Fruit fly (Drosophila melanogaster) S2 (cell line): ENCODE results near the gene CG15514.

ENCODE experiments used
- CG8478 ChIP-seq: fragments of >200 bp; optimal IDR thresholded peaks from 2 replicates; lab custom pipeline; 2018
- CTCF ChIP-seq, 2 experiments: fragments of >200 bp; optimal IDR thresholded peaks; 2 replicates each; lab custom pipeline; 2018

The CG15514 gene

DNA sequence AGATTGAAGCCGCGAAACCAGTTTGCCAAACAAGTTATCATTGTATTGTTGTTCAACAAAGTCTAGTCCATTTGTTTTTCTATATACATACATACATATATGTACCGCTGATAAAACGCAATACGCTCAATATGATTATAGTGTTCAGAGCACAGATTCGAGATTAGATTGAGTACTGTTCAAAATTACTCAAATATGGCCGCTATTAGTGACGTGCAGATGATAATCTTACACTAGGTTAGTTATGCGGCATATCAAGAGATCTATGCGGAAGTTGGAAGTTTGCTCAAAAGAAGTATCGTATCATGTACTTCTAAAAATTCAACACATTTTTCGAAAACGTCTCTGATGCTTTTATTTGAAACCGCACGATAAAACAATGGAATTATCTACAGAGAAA lies 6.6 kb upstream of the CG15514 start:
- TF ChIP-seq CG8478 (lab: Kevin White, UChicago) (no peak), CTCF (optimal IDR thresholded peaks at IDR 0.05; lab: Kevin White, UChicago) (no peak)

DNA sequence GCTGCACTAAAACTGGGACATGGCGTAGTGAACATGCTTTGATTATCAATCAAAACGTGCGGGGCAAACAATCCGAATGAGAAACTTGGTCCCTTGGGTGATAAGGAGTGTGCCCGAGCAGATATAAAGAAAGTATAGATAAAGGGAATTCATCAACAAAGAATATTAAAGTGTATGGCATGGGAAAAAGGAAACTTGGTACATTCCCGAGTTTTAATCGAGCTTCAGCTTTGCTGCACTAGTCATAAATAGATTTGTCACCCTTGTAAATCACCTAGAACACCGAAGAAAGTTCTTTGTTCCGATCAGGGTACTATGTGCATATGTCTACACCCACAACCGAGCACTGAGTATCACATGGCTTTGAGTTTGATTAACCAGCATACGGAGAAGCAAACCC lies 6.2 kb upstream of the CG15514 start:
- TF ChIP-seq CTCF (optimal IDR thresholded peaks at IDR 0.05; lab: Kevin White, UChicago) (no peak), CG8478 (lab: Kevin White, UChicago) (no peak)

- TF ChIP-seq CTCF (optimal IDR thresholded peaks at IDR 0.05; lab: Kevin White, UChicago): no peak
- no peak for TF ChIP-seq CG8478 (lab: Kevin White, UChicago)
These were observed 5.4 kb upstream of the CG15514 start for dm6 chr3R:29866706-29867105.

- no peak for TF ChIP-seq CG8478 (lab: Kevin White, UChicago)
- TF ChIP-seq CTCF (optimal IDR thresholded peaks at IDR 0.05; lab: Kevin White, UChicago): no peak
These were observed 1.5 kb upstream of the CG15514 start for dm6 chr3R:29862795-29863194.

- TF ChIP-seq CG8478 (lab: Kevin White, UChicago): no peak
These were observed 1.5 kb downstream of the CG15514 start for dm6 chr3R:29859763-29860162.

DNA sequence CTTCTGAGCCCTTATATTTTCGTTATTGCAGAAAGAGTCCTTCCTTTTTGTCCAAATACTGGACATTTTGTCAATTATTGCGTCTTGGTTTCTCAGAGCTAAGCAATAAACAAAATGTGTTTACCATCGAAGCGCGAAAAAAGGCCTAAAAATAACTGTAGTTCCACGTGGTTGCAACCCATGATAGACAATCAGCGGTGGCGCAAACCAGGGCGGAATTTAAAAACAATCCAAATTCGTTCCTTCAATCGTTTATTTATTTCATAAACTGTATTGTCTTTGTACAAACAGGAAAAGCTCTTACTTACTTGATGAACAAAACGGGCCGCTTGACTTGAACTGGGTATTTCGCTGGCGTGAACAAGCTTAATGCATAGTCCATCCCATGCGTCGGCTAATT lies 2.5 kb downstream of the CG15514 start, which contains the start of gene CG7824:
Gene CG7824 (minus strand): TSS at position 131 of the 400 bp plus-strand sequence.
- TF ChIP-seq CTCF (optimal IDR thresholded peaks at IDR 0.05; lab: Kevin White, UChicago): peak; percentile 27 to 43
- TF ChIP-seq CG8478 (lab: Kevin White, UChicago): no peak

DNA sequence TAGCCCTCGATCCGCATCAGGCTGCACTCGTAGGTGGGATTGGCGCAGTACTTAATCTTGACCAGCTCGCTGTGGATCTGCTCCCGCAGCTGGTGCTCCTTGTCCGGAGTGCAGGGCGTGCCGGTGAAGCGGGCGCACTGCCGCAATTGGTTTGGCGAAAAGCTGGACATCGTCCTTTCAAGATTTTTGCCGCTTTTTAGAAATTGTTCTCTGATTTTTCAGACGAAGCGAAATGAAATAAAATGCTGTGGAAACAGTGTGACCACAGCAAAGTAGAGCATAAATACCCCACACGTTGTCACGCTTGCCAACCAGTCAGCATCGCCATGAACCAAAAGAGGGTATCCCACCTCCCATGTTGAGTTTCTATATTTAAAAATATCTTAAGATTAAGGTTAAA lies 4.1 kb downstream of the CG15514 start, which contains the start of gene dgt1:
Gene dgt1 (minus strand): TSS at position 264 of the 400 bp plus-strand sequence.
- TF ChIP-seq CTCF (optimal IDR thresholded peaks at IDR 0.05; lab: Kevin White, UChicago): peak in 1 of 2 experiments; percentile 49
- no peak for TF ChIP-seq CG8478 (lab: Kevin White, UChicago)

DNA sequence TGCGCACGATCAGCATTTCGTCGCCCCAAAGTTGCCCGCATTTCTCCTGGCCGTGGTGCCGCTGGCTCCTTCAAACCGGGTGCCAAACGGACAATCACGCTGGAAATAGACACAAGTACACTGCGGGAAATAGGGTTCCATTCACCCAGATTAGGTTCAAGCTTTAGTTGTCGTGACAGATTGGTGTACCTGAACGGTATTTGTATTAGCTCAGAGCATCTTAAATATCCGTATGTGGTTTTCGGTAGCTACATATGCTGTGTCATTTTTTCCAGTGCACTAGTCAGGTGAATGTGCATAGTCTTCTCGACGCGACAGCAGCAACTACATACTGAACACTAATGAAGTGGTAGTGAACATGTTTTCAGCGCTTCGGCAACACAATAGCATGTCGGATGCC lies 14.2 kb downstream of the CG15514 start:
- TF ChIP-seq CG8478 (lab: Kevin White, UChicago) (no peak), CTCF (optimal IDR thresholded peaks at IDR 0.05; lab: Kevin White, UChicago) (no peak)

DNA sequence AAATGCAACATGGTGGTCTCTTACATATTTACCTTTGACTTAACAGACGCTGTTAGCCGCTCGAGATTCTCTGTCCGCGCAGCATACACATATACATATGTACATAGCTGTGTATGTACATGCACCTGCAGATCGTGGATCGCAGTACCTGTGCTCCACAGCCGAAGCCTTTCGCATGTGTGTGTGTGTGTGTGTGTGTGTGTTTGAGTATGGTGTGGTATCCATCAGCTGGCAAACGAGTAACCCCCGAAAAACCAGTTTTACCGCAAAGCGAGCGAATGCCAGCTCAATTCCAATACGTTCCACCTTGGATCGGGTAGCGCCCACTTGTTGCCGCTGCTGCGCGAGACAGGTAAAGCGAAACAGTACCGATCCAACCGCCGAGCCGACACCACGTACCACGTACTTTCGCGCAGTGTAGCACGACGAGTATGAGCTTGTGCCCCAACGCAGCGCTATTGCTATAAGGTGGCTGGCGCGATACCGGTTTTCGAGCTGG lies 20.0 kb downstream of the CG15514 start, which contains the start of gene Cad99C:
Gene Cad99C (plus strand): TSS at position 365 of the 499 bp plus-strand sequence.
- TF ChIP-seq CG8478 (lab: Kevin White, UChicago): no peak
- TF ChIP-seq CTCF (optimal IDR thresholded peaks at IDR 0.05; lab: Kevin White, UChicago): no peak

DNA sequence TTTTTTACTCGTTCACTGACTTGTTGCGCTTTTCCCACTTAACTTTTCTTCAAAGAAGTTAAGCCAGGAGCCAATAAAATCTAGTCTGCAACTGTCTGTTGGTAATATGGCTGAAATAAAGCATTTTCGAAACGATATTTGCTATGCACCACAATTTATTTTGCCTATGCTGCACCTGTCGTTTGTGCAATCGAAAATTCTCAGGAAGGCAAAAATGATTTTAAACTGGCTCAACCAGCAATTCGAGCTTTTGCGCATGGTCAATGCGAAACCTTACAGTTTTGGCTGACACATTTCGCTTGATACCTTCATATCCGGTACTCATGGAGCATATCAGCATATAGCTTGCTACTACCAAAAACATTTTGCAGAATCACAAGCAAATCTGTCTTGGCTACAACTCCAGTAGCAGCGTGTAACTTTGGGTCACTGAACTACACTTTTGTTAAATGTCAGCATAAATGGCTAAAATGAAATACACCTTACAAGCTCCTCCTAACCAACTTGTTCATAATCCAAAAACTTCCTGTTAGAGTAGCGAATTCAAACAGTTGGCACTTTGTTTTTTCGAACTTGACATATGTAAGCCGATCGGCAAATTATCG lies 21.5 kb downstream of the CG15514 start:
- TF ChIP-seq CG8478 (lab: Kevin White, UChicago): no peak
- no peak for TF ChIP-seq CTCF (optimal IDR thresholded peaks at IDR 0.05; lab: Kevin White, UChicago)

- TF ChIP-seq CTCF (optimal IDR thresholded peaks at IDR 0.05; lab: Kevin White, UChicago): no peak
- no peak for TF ChIP-seq CG8478 (lab: Kevin White, UChicago)
These were observed 22.5 kb downstream of the CG15514 start for dm6 chr3R:29838751-29839150.

dm6 chr3R:29837771-29838170 lies 23.5 kb downstream of the CG15514 start:
- TF ChIP-seq CTCF (optimal IDR thresholded peaks at IDR 0.05; lab: Kevin White, UChicago) (no peak), CG8478 (lab: Kevin White, UChicago) (no peak)

DNA sequence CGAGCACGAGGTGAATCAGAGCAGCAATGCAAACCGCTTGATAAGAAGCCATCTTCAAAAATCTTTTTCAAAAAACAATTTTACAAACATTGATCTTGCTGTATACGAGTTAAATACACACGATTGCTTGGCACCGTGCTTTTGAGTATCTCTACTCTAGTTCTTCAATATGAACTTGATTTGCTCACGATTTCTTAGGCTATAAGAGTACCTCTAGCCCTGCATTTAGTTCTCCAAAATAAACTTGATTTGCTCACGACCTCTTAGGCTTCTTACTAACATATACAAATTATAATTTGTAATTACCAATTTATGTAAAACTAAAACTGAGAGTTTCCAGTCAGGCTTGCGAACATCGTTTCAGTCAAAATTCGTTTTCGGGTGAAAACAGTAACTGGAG lies 25.1 kb downstream of the CG15514 start, which contains the start of gene CG42592:
Gene CG42592 (minus strand): TSS at position 101 of the 400 bp plus-strand sequence.
- TF ChIP-seq CTCF (optimal IDR thresholded peaks at IDR 0.05; lab: Kevin White, UChicago) (no peak), CG8478 (lab: Kevin White, UChicago) (no peak)

DNA sequence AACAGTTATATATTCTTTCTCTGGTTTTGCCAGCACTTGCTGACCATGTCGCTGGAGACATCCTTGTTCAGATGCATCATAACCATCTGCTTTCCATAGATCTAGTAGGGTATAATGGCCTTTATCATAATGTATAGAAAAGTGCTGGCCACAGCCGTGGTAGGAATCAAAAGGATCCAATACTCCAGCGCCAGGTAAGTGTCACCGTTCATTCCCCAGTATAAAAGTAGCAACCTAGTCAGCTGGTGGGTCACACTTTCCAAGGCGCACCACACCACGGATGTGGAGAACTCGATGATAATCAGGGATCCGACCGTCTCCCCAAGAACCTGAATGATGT lies 25.6 kb downstream of the CG15514 start, which contains the start of gene Prtl99C:
Gene Prtl99C (plus strand): TSS at position 241 of the 340 bp plus-strand sequence.
- no peak for TF ChIP-seq CG8478 (lab: Kevin White, UChicago)
- TF ChIP-seq CTCF (optimal IDR thresholded peaks at IDR 0.05; lab: Kevin White, UChicago): no peak

dm6 chr3R:29834759-29835709 lies 26.3 kb downstream of the CG15514 start, which contains the start of gene Atg16:
Gene Atg16, minus strand, starts transcription at chr3R:29835101.
- TF ChIP-seq CG8478 (lab: Kevin White, UChicago): no peak
- TF ChIP-seq CTCF (optimal IDR thresholded peaks at IDR 0.05; lab: Kevin White, UChicago): no peak
